Worm (Caenorhabditis elegans) whole organism, L1 larva: Measurements from ENCODE around the gene F54D12.1.

ENCODE experiments used
- irx-1 ChIP-seq: sonication (generic microtip); optimal IDR thresholded peaks from 2 replicates; lab custom pipeline; 2016; ENCODE audit warnings: missing genetic modification characterization, missing compliant biosample characterization
- zag-1 ChIP-seq: fragments of 150-350 bp; optimal IDR thresholded peaks from 2 replicates; lab custom pipeline; 2014; ENCODE audit warnings: missing biosample characterization, missing genetic modification characterization

- TF ChIP-seq zag-1 (tag; lab: Kevin White, UChicago) (no peak), irx-1 (tag; lab: Kevin White, UChicago) (no peak)
Measured at ce11 chrII:1371533-1371932, 28.7 kb upstream of the F54D12.1 start.
